Worm (Caenorhabditis elegans) whole organism, L4/young adult: ENCODE results near the gene F57E7.4.

Experiments used
- W03F9.2 ChIP-seq: fragments of 150-350 bp; optimal IDR thresholded peaks from 2 replicates; lab custom pipeline; 2014; ENCODE audit warnings: missing biosample characterization, missing genetic modification characterization
- him-1 ChIP-seq: sonication (generic microtip); optimal IDR thresholded peaks from 2 replicates; lab custom pipeline; 2016; ENCODE audit warnings: missing genotype, missing genetic modification reagents, missing genetic modification characterization, missing compliant biosample characterization

ce11 chrV:16435510-16435909 lies 45.3 kb downstream of the F57E7.4 start, which contains the start of the genes F26D2.13 and F26D2.14:
- TF ChIP-seq W03F9.2 (tag; lab: Kevin White, UChicago) (no peak), him-1 (no peak)
